Worm (Caenorhabditis elegans) whole organism, mixed stage, embryonic: Measurements from ENCODE around the gene Y9C9A.5.

Experiments
- M03D4.4 ChIP-seq: sonication (generic microtip); optimal IDR thresholded peaks from 2 replicates; lab custom pipeline; 2017; ENCODE audit warnings: mild to moderate bottlenecking, missing genetic modification characterization, missing compliant biosample characterization
- bed-3 ChIP-seq: fragments of 200-800 bp; sonication (Bioruptor generic); optimal IDR thresholded peaks from 3 replicates; lab custom pipeline; 2018; ENCODE audit warnings: mild to moderate bottlenecking, missing genetic modification characterization, moderate library complexity, missing compliant biosample characterization
- ceh-39 ChIP-seq: fragments of 150-350 bp; optimal IDR thresholded peaks from 2 replicates; lab custom pipeline; 2014; ENCODE audit warnings: missing biosample characterization, missing genetic modification characterization
- ceh-43 ChIP-seq: fragments of 200-800 bp; sonication (Bioruptor generic); optimal IDR thresholded peaks from 2 replicates; lab custom pipeline; 2018; ENCODE audit warnings: mild to moderate bottlenecking, missing genetic modification characterization, moderate library complexity, missing compliant biosample characterization
- ceh-83 ChIP-seq: fragments of 200-800 bp; sonication (Bioruptor generic); optimal IDR thresholded peaks from 2 replicates; lab custom pipeline; 2018; ENCODE audit warnings: mild to moderate bottlenecking, missing genetic modification characterization, missing compliant biosample characterization
- ces-1 ChIP-seq: fragments of 150-350 bp; optimal IDR thresholded peaks from 2 replicates; lab custom pipeline; 2014; ENCODE audit warnings: missing biosample characterization, missing genetic modification reagents, missing genetic modification characterization
- cnd-1 ChIP-seq: fragments of 200-800 bp; sonication (Bioruptor generic); optimal IDR thresholded peaks from 2 replicates; lab custom pipeline; 2018; ENCODE audit warnings: mild to moderate bottlenecking, missing genetic modification characterization, missing compliant biosample characterization
- drap-1 ChIP-seq: fragments of 200-800 bp; sonication (Bioruptor generic); optimal IDR thresholded peaks from 3 replicates; lab custom pipeline; 2018; ENCODE audit warnings: mild to moderate bottlenecking, missing genetic modification characterization, missing compliant biosample characterization
- elt-1 ChIP-seq: sonication (generic microtip); optimal IDR thresholded peaks from 2 replicates; lab custom pipeline; 2017; ENCODE audit warnings: missing genetic modification characterization, mild to moderate bottlenecking, missing compliant biosample characterization, antibody characterized with exemption, moderate library complexity, borderline replicate concordance; ENCODE audit not compliant: insufficient read depth
- elt-3 ChIP-seq: fragments of 150-350 bp; optimal IDR thresholded peaks from 2 replicates; lab custom pipeline; 2014; ENCODE audit warnings: missing biosample characterization, missing genetic modification characterization
- flh-1 ChIP-seq: fragments of 200-800 bp; sonication (Bioruptor generic); optimal IDR thresholded peaks from 2 replicates; lab custom pipeline; 2018; ENCODE audit warnings: mild to moderate bottlenecking, missing genetic modification characterization, moderate library complexity, missing compliant biosample characterization
- ham-2 ChIP-seq: fragments of 200-800 bp; sonication (Bioruptor generic); optimal IDR thresholded peaks from 2 replicates; lab custom pipeline; 2018; ENCODE audit warnings: mild to moderate bottlenecking, missing genetic modification characterization, missing compliant biosample characterization
- hlh-1 ChIP-seq: fragments of 150-350 bp; optimal IDR thresholded peaks from 2 replicates; lab custom pipeline; 2014; ENCODE audit warnings: missing biosample characterization, missing genetic modification reagents, missing genetic modification characterization
- lin-13 ChIP-seq: fragments of 150-350 bp; optimal IDR thresholded peaks from 2 replicates; lab custom pipeline; 2014; ENCODE audit warnings: missing biosample characterization, missing genetic modification characterization
- lsy-2 ChIP-seq: fragments of 150-350 bp; optimal IDR thresholded peaks from 2 replicates; lab custom pipeline; 2014; ENCODE audit warnings: missing biosample characterization, missing genetic modification characterization
- mep-1 ChIP-seq: fragments of 150-350 bp; optimal IDR thresholded peaks from 2 replicates; lab custom pipeline; 2017; ENCODE audit warnings: missing biosample characterization, missing genetic modification reagents, missing genetic modification characterization, inconsistent platforms
- mls-2 ChIP-seq: sonication (generic microtip); optimal IDR thresholded peaks from 2 replicates; lab custom pipeline; 2016; ENCODE audit warnings: mild to moderate bottlenecking, missing genetic modification characterization, moderate library complexity, missing compliant biosample characterization
- nhr-12 ChIP-seq: fragments of 150-350 bp; optimal IDR thresholded peaks from 2 replicates; lab custom pipeline; 2014; ENCODE audit warnings: missing biosample characterization, missing genetic modification characterization
- nhr-2 ChIP-seq: fragments of 150-350 bp; optimal IDR thresholded peaks from 2 replicates; lab custom pipeline; 2014; ENCODE audit warnings: missing biosample characterization, missing genetic modification characterization
- nhr-28 ChIP-seq: fragments of 150-350 bp; optimal IDR thresholded peaks from 2 replicates; lab custom pipeline; 2014; ENCODE audit warnings: missing biosample characterization, missing genetic modification characterization
- nhr-76 ChIP-seq: sonication (generic microtip); optimal IDR thresholded peaks from 2 replicates; lab custom pipeline; 2017; ENCODE audit warnings: missing biosample characterization, missing genetic modification characterization
- pha-4 ChIP-seq: fragments of 150-350 bp; optimal IDR thresholded peaks from 2 replicates; lab custom pipeline; 2018; ENCODE audit warnings: missing biosample characterization, missing genetic modification reagents, missing genetic modification characterization
- sem-2 ChIP-seq: fragments of 200-800 bp; sonication (Bioruptor generic); optimal IDR thresholded peaks from 2 replicates; lab custom pipeline; 2018; ENCODE audit warnings: mild to moderate bottlenecking, missing genetic modification characterization, missing compliant biosample characterization
- snpc-4 ChIP-seq: fragments of 150-350 bp; optimal IDR thresholded peaks from 2 replicates; lab custom pipeline; 2014; ENCODE audit warnings: missing biosample characterization, missing genetic modification characterization
- tbx-8 ChIP-seq: fragments of 200-800 bp; sonication (Bioruptor generic); optimal IDR thresholded peaks from 2 replicates; lab custom pipeline; 2018; ENCODE audit warnings: mild to moderate bottlenecking, missing genetic modification characterization, moderate library complexity, missing compliant biosample characterization
- unc-120 ChIP-seq: sonication (generic microtip); optimal IDR thresholded peaks from 2 replicates; lab custom pipeline; 2017; ENCODE audit warnings: missing genetic modification characterization, missing compliant biosample characterization; ENCODE audit not compliant: poor library complexity, severe bottlenecking
- unc-39 ChIP-seq: fragments of 150-350 bp; optimal IDR thresholded peaks from 2 replicates; lab custom pipeline; 2014; ENCODE audit warnings: missing biosample characterization, missing genetic modification characterization
- zip-8 ChIP-seq: fragments of 150-350 bp; optimal IDR thresholded peaks from 2 replicates; lab custom pipeline; 2014; ENCODE audit warnings: missing biosample characterization, missing genetic modification characterization
- ztf-11 ChIP-seq: fragments of 150-350 bp; optimal IDR thresholded peaks from 2 replicates; lab custom pipeline; 2014; ENCODE audit warnings: missing biosample characterization, missing genetic modification characterization

Gene Y9C9A.5

DNA sequence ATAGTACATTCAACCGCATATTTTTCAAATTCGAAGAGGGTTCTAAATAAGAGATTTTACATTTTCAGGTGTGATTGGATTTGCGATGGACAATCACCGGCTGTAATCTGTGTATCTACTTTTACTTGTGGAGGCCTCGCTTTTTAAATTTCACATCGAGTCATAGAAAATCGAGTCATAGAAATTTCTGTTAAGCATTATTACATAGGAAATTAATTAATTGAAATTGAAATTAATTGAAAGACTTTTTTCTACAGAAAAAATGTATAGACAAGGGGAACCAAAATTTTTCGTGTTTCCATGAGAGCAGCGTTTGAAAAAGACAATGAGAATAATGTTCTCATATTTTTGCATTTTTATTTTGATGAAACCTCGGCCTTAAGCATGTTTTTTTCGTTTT lies 42.0 kb downstream of the Y9C9A.5 start, which contains the start of gene clec-176:
Gene clec-176 (plus strand): TSS at position 301 of the 400 bp plus-strand sequence.
- TF ChIP-seq cnd-1 (tag; lab: Kevin White, UChicago) = no peak
- TF ChIP-seq lsy-2 (tag; lab: Kevin White, UChicago) = no peak

DNA sequence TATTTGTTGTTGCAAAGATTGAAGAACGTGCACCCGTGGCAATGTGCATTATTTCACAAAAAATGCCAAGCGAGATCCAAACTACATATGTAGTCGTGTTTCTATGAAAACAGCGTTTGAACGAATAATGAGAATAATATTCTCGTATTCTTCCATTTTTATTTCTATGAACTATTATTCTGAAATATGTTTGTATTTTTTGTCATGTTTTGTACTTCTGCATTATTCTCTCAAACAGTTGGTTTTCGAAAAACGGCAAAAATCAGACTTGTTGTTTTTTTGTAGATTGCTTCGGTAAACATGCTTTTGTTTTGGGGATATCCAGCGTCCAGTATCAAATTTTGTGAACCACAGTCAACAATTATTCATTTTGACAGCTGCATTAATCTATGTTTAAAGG lies 44.5 kb downstream of the Y9C9A.5 start, which contains the start of gene clec-177:
Gene clec-177 (plus strand): TSS at position 301 of the 400 bp plus-strand sequence.
- TF ChIP-seq hlh-1 (tag; lab: Kevin White, UChicago) (no peak), drap-1 (no peak), ceh-43 (GFP tag; lab: Kevin White, UChicago) (no peak), ceh-83 (GFP tag; lab: Kevin White, UChicago) (no peak), unc-39 (no peak), nhr-76 (tag; lab: Kevin White, UChicago) (no peak), mep-1 (no peak), sem-2 (no peak), ztf-11 (tag; lab: Kevin White, UChicago) (no peak), unc-120 (no peak), tbx-8 (GFP tag; lab: Kevin White, UChicago) (no peak), snpc-4 (no peak), nhr-28 (no peak), pha-4 (tag; lab: Kevin White, UChicago) (no peak), ham-2 (GFP tag; lab: Kevin White, UChicago) (no peak), zip-8 (tag; lab: Kevin White, UChicago) (no peak)

ce11 chrIV:4988531-4988930 lies 46.8 kb downstream of the Y9C9A.5 start, which contains the start of gene E03H12.7:
TSS of gene E03H12.7 (minus strand) at chrIV:4988631.
- TF ChIP-seq elt-1 (tag; lab: Kevin White, UChicago) (no peak), lin-13 (tag; lab: Kevin White, UChicago) (no peak), ces-1 (GFP tag; lab: Kevin White, UChicago) (no peak), ceh-83 (GFP tag; lab: Kevin White, UChicago) (no peak), ceh-39 (no peak), bed-3 (GFP tag; lab: Kevin White, UChicago) (no peak), nhr-76 (tag; lab: Kevin White, UChicago) (no peak), cnd-1 (tag; lab: Kevin White, UChicago) (no peak)

- TF ChIP-seq nhr-28 (no peak), ces-1 (GFP tag; lab: Kevin White, UChicago) (no peak), ceh-39 (no peak), mep-1 (no peak), sem-2 (no peak), nhr-12 (tag; lab: Kevin White, UChicago) (no peak), elt-1 (tag; lab: Kevin White, UChicago) (no peak), pha-4 (tag; lab: Kevin White, UChicago) (no peak), bed-3 (GFP tag; lab: Kevin White, UChicago) (no peak), flh-1 (GFP tag; lab: Kevin White, UChicago) (no peak), ceh-43 (GFP tag; lab: Kevin White, UChicago) (no peak), M03D4.4 (tag; lab: Kevin White, UChicago) (no peak)
- TF ChIP-seq, all 35 proteins: peak for 0
Measured at ce11 chrIV:4992089-4992488, 50.3 kb downstream of the Y9C9A.5 start, which contains the start of gene str-162. TSS of gene str-162 (plus strand) at chrIV:4992389.

DNA sequence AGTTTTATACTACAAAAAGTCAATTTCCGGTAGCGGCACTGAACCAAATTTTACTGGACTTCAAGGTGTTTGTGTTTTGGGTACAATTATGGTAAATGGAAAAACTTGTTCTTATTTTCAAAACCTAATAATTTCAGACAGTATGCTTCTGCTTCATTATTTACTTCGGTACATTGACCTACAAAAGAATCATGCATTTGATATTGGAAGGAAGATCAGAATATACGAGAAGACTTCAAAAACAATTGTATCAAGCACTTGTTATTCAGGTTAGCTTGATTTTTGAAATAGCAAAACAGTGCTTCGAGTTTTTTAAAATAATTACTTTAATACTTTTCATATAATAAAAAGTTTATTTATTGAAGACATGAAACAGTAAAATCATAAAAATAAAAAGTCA lies 51.3 kb downstream of the Y9C9A.5 start:
- TF ChIP-seq ham-2 (GFP tag; lab: Kevin White, UChicago) (no peak), cnd-1 (tag; lab: Kevin White, UChicago) (no peak), nhr-28 (no peak), drap-1 (no peak), lsy-2 (tag; lab: Kevin White, UChicago) (no peak), snpc-4 (no peak), sem-2 (no peak), nhr-2 (no peak), elt-3 (tag; lab: Kevin White, UChicago) (no peak), mep-1 (no peak), M03D4.4 (tag; lab: Kevin White, UChicago) (no peak), hlh-1 (tag; lab: Kevin White, UChicago) (no peak), unc-120 (no peak), ceh-83 (GFP tag; lab: Kevin White, UChicago) (no peak), ces-1 (GFP tag; lab: Kevin White, UChicago) (no peak), pha-4 (tag; lab: Kevin White, UChicago) (no peak), ceh-39 (no peak), mls-2 (no peak)
